Fruit fly (Drosophila melanogaster) whole organism: ENCODE measurements around the gene CG3434.

Source experiments
- CG8478 ChIP-seq: fragments of >200 bp; optimal IDR thresholded peaks from 2 replicates; lab custom pipeline; 2018; ENCODE audit warnings: inconsistent platforms
- Dll ChIP-seq: fragments of >200 bp; optimal IDR thresholded peaks from 2 replicates; lab custom pipeline; 2017
- EcR ChIP-seq, 2 experiments: fragments of >200 bp; optimal IDR thresholded peaks; 2 replicates each; lab custom pipeline; 2017; ENCODE audit warnings: missing biosample characterization in 2 of 2, missing genetic modification characterization in 2 of 2, missing genetic modification reagents in 2 of 2
- pan ChIP-seq: fragments of >200 bp; optimal IDR thresholded peaks from 2 replicates; lab custom pipeline; 2017
- psq ChIP-seq: fragments of >200 bp; optimal IDR thresholded peaks from 2 replicates; lab custom pipeline; 2017
- usp ChIP-seq: fragments of >200 bp; optimal IDR thresholded peaks from 2 replicates; lab custom pipeline; 2017; ENCODE audit warnings: missing biosample characterization, missing genetic modification characterization, mixed read lengths

- no peak for TF ChIP-seq pan (lab: Kevin White, UChicago)
- no peak for TF ChIP-seq Dll (lab: Kevin White, UChicago)
- TF ChIP-seq psq (lab: Kevin White, UChicago), result no peak
- TF ChIP-seq EcR (GFP tag; optimal IDR thresholded peaks at IDR 0.05; lab: Kevin White, UChicago), result no peak
- TF ChIP-seq usp (GFP tag; lab: Kevin White, UChicago), result no peak
- no peak for TF ChIP-seq CG8478 (lab: Kevin White, UChicago)
Measured at dm6 chr3L:9451522-9452118, 9.0 kb downstream of the CG3434 start, which contains the start of the genes CG3448 and ghi.
